Worm (Caenorhabditis elegans) whole organism, late embryonic: ENCODE data around the gene srx-48.
"Not testable (repeated sequence)": the region's sequence is repeated elsewhere in the genome, so short reads cannot be mapped to it uniquely, and the experiment has no call there.

Experiments
- C08G9.2 ChIP-seq: sonication (generic microtip); optimal IDR thresholded peaks from 2 replicates; lab custom pipeline; 2016; ENCODE audit warnings: mild to moderate bottlenecking, missing genetic modification characterization, moderate library complexity, missing compliant biosample characterization
- F13H6.1 ChIP-seq: sonication (generic microtip); optimal IDR thresholded peaks from 2 replicates; lab custom pipeline; 2016; ENCODE audit warnings: missing genetic modification characterization, missing compliant biosample characterization
- K09A11.1 ChIP-seq: sonication (generic microtip); optimal IDR thresholded peaks from 2 replicates; lab custom pipeline; 2017; ENCODE audit warnings: antibody characterized with exemption, mild to moderate bottlenecking, missing genetic modification characterization, missing compliant biosample characterization; ENCODE audit not compliant: insufficient read depth
- ahr-1 ChIP-seq: sonication (generic microtip); optimal IDR thresholded peaks from 2 replicates; lab custom pipeline; 2016; ENCODE audit warnings: missing genetic modification characterization, missing compliant biosample characterization
- ama-1 ChIP-seq: fragments of 150-350 bp; optimal IDR thresholded peaks from 2 replicates; lab custom pipeline; 2014
- ceh-18 ChIP-seq: sonication (generic microtip); optimal IDR thresholded peaks from 2 replicates; lab custom pipeline; 2016; ENCODE audit warnings: missing genetic modification characterization, missing compliant biosample characterization
- ceh-22 ChIP-seq: sonication (generic microtip); optimal IDR thresholded peaks from 2 replicates; lab custom pipeline; 2017; ENCODE audit warnings: missing biosample characterization, missing genetic modification characterization
- ceh-24 ChIP-seq: sonication (generic microtip); optimal IDR thresholded peaks from 2 replicates; lab custom pipeline; 2016; ENCODE audit warnings: mild to moderate bottlenecking, missing genetic modification characterization, missing compliant biosample characterization
- ceh-30 ChIP-seq: fragments of 150-350 bp; optimal IDR thresholded peaks from 2 replicates; lab custom pipeline; 2014; ENCODE audit warnings: missing biosample characterization, missing genetic modification characterization
- ceh-31 ChIP-seq: sonication (generic microtip); optimal IDR thresholded peaks from 2 replicates; lab custom pipeline; 2016; ENCODE audit warnings: missing genetic modification characterization, missing compliant biosample characterization
- ceh-9 ChIP-seq: sonication (generic microtip); optimal IDR thresholded peaks from 2 replicates; lab custom pipeline; 2016; ENCODE audit warnings: mild to moderate bottlenecking, missing genetic modification characterization, inconsistent platforms, missing compliant biosample characterization
- che-1 ChIP-seq: sonication (generic microtip); optimal IDR thresholded peaks from 2 replicates; lab custom pipeline; 2016; ENCODE audit warnings: mild to moderate bottlenecking, missing genetic modification characterization, missing compliant biosample characterization
- elt-2 ChIP-seq: sonication (generic microtip); optimal IDR thresholded peaks from 2 replicates; lab custom pipeline; 2016; ENCODE audit warnings: missing genetic modification reagents, missing genetic modification characterization, missing compliant biosample characterization
- eyg-1 ChIP-seq: sonication (generic microtip); optimal IDR thresholded peaks from 2 replicates; lab custom pipeline; 2016; ENCODE audit warnings: missing genotype, missing genetic modification characterization, missing compliant biosample characterization
- hlh-30 ChIP-seq: sonication (generic microtip); optimal IDR thresholded peaks from 2 replicates; lab custom pipeline; 2017; ENCODE audit warnings: antibody characterized with exemption, missing genetic modification characterization, missing compliant biosample characterization; ENCODE audit not compliant: insufficient read depth
- hlh-8 ChIP-seq: sonication (generic microtip); optimal IDR thresholded peaks from 2 replicates; lab custom pipeline; 2016; ENCODE audit warnings: missing genotype, missing genetic modification characterization, missing compliant biosample characterization
- madf-2 ChIP-seq: sonication (generic microtip); optimal IDR thresholded peaks from 2 replicates; lab custom pipeline; 2017; ENCODE audit warnings: missing genetic modification characterization, missing compliant biosample characterization
- mec-3 ChIP-seq: sonication (generic microtip); optimal IDR thresholded peaks from 2 replicates; lab custom pipeline; 2016; ENCODE audit warnings: borderline replicate concordance, missing genetic modification characterization, missing compliant biosample characterization
- npax-4 ChIP-seq: sonication (generic microtip); optimal IDR thresholded peaks from 2 replicates; lab custom pipeline; 2016; ENCODE audit warnings: missing genetic modification characterization, missing compliant biosample characterization
- pag-3 ChIP-seq: sonication (generic microtip); optimal IDR thresholded peaks from 2 replicates; lab custom pipeline; 2016; ENCODE audit warnings: missing compliant biosample characterization, missing genetic modification characterization, borderline replicate concordance
- pax-1 ChIP-seq: fragments of 150-350 bp; optimal IDR thresholded peaks from 2 replicates; lab custom pipeline; 2014; ENCODE audit warnings: missing biosample characterization, missing genetic modification characterization
- rnt-1 ChIP-seq: sonication (generic microtip); optimal IDR thresholded peaks from 2 replicates; lab custom pipeline; 2016; ENCODE audit warnings: missing genetic modification characterization, missing compliant biosample characterization
- tbx-2 ChIP-seq: sonication (generic microtip); optimal IDR thresholded peaks from 2 replicates; lab custom pipeline; 2016; ENCODE audit warnings: missing genetic modification characterization, missing compliant biosample characterization
- tbx-7 ChIP-seq: sonication (generic microtip); optimal IDR thresholded peaks from 2 replicates; lab custom pipeline; 2016; ENCODE audit warnings: missing genotype, missing genetic modification characterization, missing compliant biosample characterization
- ttx-3 ChIP-seq: sonication (generic microtip); optimal IDR thresholded peaks from 2 replicates; lab custom pipeline; 2016; ENCODE audit warnings: missing genetic modification reagents, missing genetic modification characterization, missing compliant biosample characterization
- unc-86 ChIP-seq: sonication (generic microtip); optimal IDR thresholded peaks from 2 replicates; lab custom pipeline; 2016; ENCODE audit warnings: missing genetic modification characterization, missing compliant biosample characterization
- zip-5 ChIP-seq: sonication (generic microtip); optimal IDR thresholded peaks from 2 replicates; lab custom pipeline; 2016; ENCODE audit warnings: missing genetic modification characterization, missing compliant biosample characterization

The srx-48 gene

ce11 chrV:15259049-15259448, 44.5 kb downstream of the srx-48 start, which contains the start of gene srsx-37:
TSS of gene srsx-37 (minus strand) at chrV:15259149.
- TF ChIP-seq ceh-31 (tag; lab: Kevin White, UChicago) (no peak), tbx-2 (no peak), eyg-1 (no peak), madf-2 (tag; lab: Kevin White, UChicago) (no peak), ceh-9 (tag; lab: Kevin White, UChicago) (no peak), ceh-22 (tag; lab: Kevin White, UChicago) (no peak), ttx-3 (no peak), mec-3 (tag; lab: Kevin White, UChicago) (no peak), ceh-24 (tag; lab: Kevin White, UChicago) (no peak), tbx-7 (tag; lab: Kevin White, UChicago) (no peak), ahr-1 (tag; lab: Kevin White, UChicago) (no peak), rnt-1 (no peak), zip-5 (tag; lab: Kevin White, UChicago) (no peak), hlh-8 (tag; lab: Kevin White, UChicago) (no peak), C08G9.2 (tag; lab: Kevin White, UChicago) (no peak), ceh-18 (no peak)

- TF ChIP-seq pag-3 (tag; lab: Kevin White, UChicago); npax-4 (tag; lab: Kevin White, UChicago); tbx-2: not testable (repeated sequence)
These were observed 46.9 kb downstream of the srx-48 start, which contains the start of gene srsx-39 for ce11 chrV:15256669-15257068. TSS of gene srsx-39 (minus strand) at chrV:15256769.

ce11 chrV:15253529-15253928, 50.0 kb downstream of the srx-48 start, which contains the start of gene srbc-75:
TSS of gene srbc-75 (plus strand) at chrV:15253829.
- TF ChIP-seq eyg-1 (no peak), ceh-30 (tag; lab: Kevin White, UChicago) (no peak), K09A11.1 (tag; lab: Kevin White, UChicago) (no peak), C08G9.2 (tag; lab: Kevin White, UChicago) (no peak), pag-3 (tag; lab: Kevin White, UChicago) (no peak), unc-86 (tag; lab: Kevin White, UChicago) (no peak), ama-1 (lab: Kevin White, UChicago) (no peak), elt-2 (tag; lab: Kevin White, UChicago) (no peak), che-1 (tag; lab: Kevin White, UChicago) (no peak), F13H6.1 (tag; lab: Kevin White, UChicago) (no peak), hlh-30 (no peak), ceh-9 (tag; lab: Kevin White, UChicago) (no peak), pax-1 (tag; lab: Kevin White, UChicago) (no peak)
